Worm (Caenorhabditis elegans) whole organism, L2 larva: ENCODE results near the gene cwp-1.

Experiments
- C34F6.9 ChIP-seq: fragments of 150-350 bp; optimal IDR thresholded peaks from 2 replicates; lab custom pipeline; 2014; ENCODE audit warnings: missing biosample characterization, missing genetic modification characterization
- F13H6.1 ChIP-seq: sonication (generic microtip); optimal IDR thresholded peaks from 2 replicates; lab custom pipeline; 2016; ENCODE audit warnings: missing genetic modification characterization, missing compliant biosample characterization
- R02D3.7 ChIP-seq: fragments of 150-350 bp; optimal IDR thresholded peaks from 2 replicates; lab custom pipeline; 2014; ENCODE audit warnings: missing biosample characterization, missing genetic modification characterization
- Y55F3AM.14 ChIP-seq: fragments of 200-800 bp; sonication (Bioruptor generic); optimal IDR thresholded peaks from 2 replicates; lab custom pipeline; 2018; ENCODE audit warnings: mild to moderate bottlenecking, missing genetic modification characterization, missing compliant biosample characterization
- ZK546.5 ChIP-seq: sonication (generic microtip); optimal IDR thresholded peaks from 2 replicates; lab custom pipeline; 2017; ENCODE audit warnings: missing biosample characterization, missing genetic modification characterization
- alr-1 ChIP-seq: fragments of 150-350 bp; optimal IDR thresholded peaks from 2 replicates; lab custom pipeline; 2014; ENCODE audit warnings: missing biosample characterization, missing genetic modification characterization
- aly-2 ChIP-seq: fragments of 150-350 bp; optimal IDR thresholded peaks from 2 replicates; lab custom pipeline; 2014; ENCODE audit warnings: missing biosample characterization, missing genetic modification characterization
- ama-1 ChIP-seq: fragments of 150-350 bp; optimal IDR thresholded peaks from 2 replicates; lab custom pipeline; 2018; ENCODE audit warnings: inconsistent platforms
- blmp-1 ChIP-seq: sonication (generic microtip); optimal IDR thresholded peaks from 2 replicates; lab custom pipeline; 2017; ENCODE audit warnings: missing genetic modification characterization, mild to moderate bottlenecking, missing compliant biosample characterization, antibody characterized with exemption, moderate library complexity; ENCODE audit not compliant: insufficient read depth
- ceh-16 ChIP-seq: fragments of 150-350 bp; optimal IDR thresholded peaks from 2 replicates; lab custom pipeline; 2014; ENCODE audit warnings: missing biosample characterization, missing genetic modification characterization
- ceh-82 ChIP-seq: fragments of 150-350 bp; optimal IDR thresholded peaks from 2 replicates; lab custom pipeline; 2014; ENCODE audit warnings: missing biosample characterization, missing genetic modification characterization
- crh-2 ChIP-seq: sonication (generic microtip); optimal IDR thresholded peaks from 2 replicates; lab custom pipeline; 2017; ENCODE audit warnings: missing biosample characterization, missing genetic modification characterization
- dmd-4 ChIP-seq: sonication (generic microtip); optimal IDR thresholded peaks from 2 replicates; lab custom pipeline; 2017; ENCODE audit warnings: missing biosample characterization, missing genetic modification characterization
- egl-27 ChIP-seq: sonication (generic microtip); optimal IDR thresholded peaks from 3 replicates; lab custom pipeline; 2017; ENCODE audit warnings: missing biosample characterization, missing genetic modification reagents, missing genetic modification characterization
- elt-1 ChIP-seq: fragments of 150-350 bp; optimal IDR thresholded peaks from 2 replicates; lab custom pipeline; 2014; ENCODE audit warnings: missing biosample characterization, missing genetic modification characterization
- elt-3 ChIP-seq: sonication (generic microtip); optimal IDR thresholded peaks from 2 replicates; lab custom pipeline; 2017; ENCODE audit warnings: missing biosample characterization, missing genetic modification characterization
- fos-1 ChIP-seq: fragments of 150-350 bp; optimal IDR thresholded peaks from 2 replicates; lab custom pipeline; 2014; ENCODE audit warnings: missing biosample characterization, missing genetic modification characterization
- gmeb-1 ChIP-seq: fragments of 150-350 bp; optimal IDR thresholded peaks from 2 replicates; lab custom pipeline; 2014; ENCODE audit warnings: missing biosample characterization, missing genetic modification characterization
- lin-11 ChIP-seq: fragments of 150-350 bp; sonication (generic microtip); optimal IDR thresholded peaks from 2 replicates; lab custom pipeline; 2014; ENCODE audit warnings: missing biosample characterization, missing genetic modification characterization, inconsistent platforms, mixed read lengths
- lin-13 ChIP-seq: fragments of 150-350 bp; optimal IDR thresholded peaks from 2 replicates; lab custom pipeline; 2014; ENCODE audit warnings: missing biosample characterization, missing genetic modification reagents, missing genetic modification characterization
- lin-39 ChIP-seq: fragments of 150-350 bp; optimal IDR thresholded peaks from 2 replicates; lab custom pipeline; 2014; ENCODE audit warnings: missing biosample characterization, missing genetic modification reagents, missing genetic modification characterization
- lsy-2 ChIP-seq, 2 experiments: fragments of 150-350 bp in 1 of 2; sonication (generic microtip) in 1 of 2; optimal IDR thresholded peaks; 2 replicates each; lab custom pipeline; 2014 to 2017; ENCODE audit warnings: missing biosample characterization in 2 of 2, missing genetic modification characterization in 2 of 2
- mab-5 ChIP-seq: fragments of 150-350 bp; optimal IDR thresholded peaks from 2 replicates; lab custom pipeline; 2014; ENCODE audit warnings: missing biosample characterization, missing genetic modification characterization
- mbf-1 ChIP-seq: sonication (generic microtip); optimal IDR thresholded peaks from 2 replicates; lab custom pipeline; 2017; ENCODE audit warnings: missing biosample characterization, missing genetic modification characterization
- mdl-1 ChIP-seq, 2 experiments: fragments of 150-350 bp in 1 of 2; sonication (generic microtip) in 1 of 2; optimal IDR thresholded peaks; 2 replicates each; lab custom pipeline; 2017; ENCODE audit warnings: missing biosample characterization in 2 of 2, missing genetic modification characterization in 2 of 2
- nhr-10 ChIP-seq: sonication (generic microtip); optimal IDR thresholded peaks from 2 replicates; lab custom pipeline; 2017; ENCODE audit warnings: missing biosample characterization, missing genetic modification characterization
- nhr-11 ChIP-seq: fragments of 150-350 bp; optimal IDR thresholded peaks from 2 replicates; lab custom pipeline; 2014; ENCODE audit warnings: missing biosample characterization, missing genetic modification characterization
- nhr-12 ChIP-seq: fragments of 150-350 bp; optimal IDR thresholded peaks from 2 replicates; lab custom pipeline; 2014; ENCODE audit warnings: missing biosample characterization, missing genetic modification characterization
- nhr-129 ChIP-seq: fragments of 150-350 bp; optimal IDR thresholded peaks from 2 replicates; lab custom pipeline; 2014; ENCODE audit warnings: missing biosample characterization, missing genetic modification characterization
- nhr-21 ChIP-seq: fragments of 150-350 bp; optimal IDR thresholded peaks from 2 replicates; lab custom pipeline; 2014; ENCODE audit warnings: missing biosample characterization, missing genetic modification characterization
- nhr-23 ChIP-seq: fragments of 150-350 bp; optimal IDR thresholded peaks from 2 replicates; lab custom pipeline; 2014; ENCODE audit warnings: missing biosample characterization, missing genetic modification reagents, missing genetic modification characterization
- nhr-237 ChIP-seq: fragments of 150-350 bp; optimal IDR thresholded peaks from 2 replicates; lab custom pipeline; 2014; ENCODE audit warnings: missing biosample characterization, missing genetic modification characterization
- nhr-25 ChIP-seq: fragments of 150-350 bp; sonication (generic microtip); optimal IDR thresholded peaks from 3 replicates; lab custom pipeline; 2014; ENCODE audit warnings: missing biosample characterization, missing genetic modification characterization
- nhr-6 ChIP-seq: fragments of 150-350 bp; optimal IDR thresholded peaks from 2 replicates; lab custom pipeline; 2014; ENCODE audit warnings: missing biosample characterization, missing genetic modification characterization
- nhr-77 ChIP-seq: fragments of 150-350 bp; optimal IDR thresholded peaks from 2 replicates; lab custom pipeline; 2014; ENCODE audit warnings: missing biosample characterization, missing genetic modification characterization
- peb-1 ChIP-seq: fragments of 150-350 bp; optimal IDR thresholded peaks from 2 replicates; lab custom pipeline; 2014; ENCODE audit warnings: missing biosample characterization, missing genetic modification characterization
- sem-4 ChIP-seq: fragments of 150-350 bp; optimal IDR thresholded peaks from 2 replicates; lab custom pipeline; 2014; ENCODE audit warnings: missing biosample characterization, missing genetic modification reagents, missing genetic modification characterization
- skn-1 ChIP-seq: sonication (generic microtip); optimal IDR thresholded peaks from 2 replicates; lab custom pipeline; 2017; ENCODE audit warnings: missing biosample characterization, missing genetic modification characterization
- sma-3 ChIP-seq: sonication (generic microtip); optimal IDR thresholded peaks from 2 replicates; lab custom pipeline; 2016; ENCODE audit warnings: missing genetic modification reagents, missing genetic modification characterization, missing compliant biosample characterization
- sma-9 ChIP-seq, 2 experiments: fragments of 150-350 bp in 1 of 2; sonication (generic microtip) in 1 of 2; optimal IDR thresholded peaks; 2 replicates each; lab custom pipeline; 2014 to 2016; ENCODE audit warnings: missing genetic modification characterization in 2 of 2, mild to moderate bottlenecking in 1 of 2, missing biosample characterization in 1 of 2, missing compliant biosample characterization in 1 of 2, missing genetic modification reagents in 1 of 2, moderate library complexity in 1 of 2
- snpc-4 ChIP-seq: fragments of 150-350 bp; optimal IDR thresholded peaks from 2 replicates; lab custom pipeline; 2014; ENCODE audit warnings: missing biosample characterization, missing genetic modification characterization
- unc-39 ChIP-seq: fragments of 150-350 bp; optimal IDR thresholded peaks from 2 replicates; lab custom pipeline; 2014; ENCODE audit warnings: missing biosample characterization, missing genetic modification characterization
- unc-55 ChIP-seq: fragments of 150-350 bp; sonication (generic microtip); optimal IDR thresholded peaks from 3 replicates; lab custom pipeline; 2014; ENCODE audit warnings: missing biosample characterization, missing genetic modification reagents, missing genetic modification characterization
- unc-62 ChIP-seq: fragments of 150-350 bp; optimal IDR thresholded peaks from 2 replicates; lab custom pipeline; 2014; ENCODE audit warnings: missing biosample characterization, missing genetic modification reagents, missing genetic modification characterization
- zag-1 ChIP-seq: fragments of 150-350 bp; optimal IDR thresholded peaks from 2 replicates; lab custom pipeline; 2014; ENCODE audit warnings: missing biosample characterization, missing genetic modification characterization
- ztf-1 ChIP-seq: fragments of 200-800 bp; sonication (Bioruptor generic); conservative IDR thresholded peaks from 2 replicates; pipeline ENCODE4 v1.3.6; 2022; ENCODE audit warnings: missing genetic modification characterization, missing compliant biosample characterization
- ztf-11 ChIP-seq: sonication (generic microtip); optimal IDR thresholded peaks from 2 replicates; lab custom pipeline; 2017; ENCODE audit warnings: missing biosample characterization, missing genetic modification characterization
- ztf-4 ChIP-seq: fragments of 150-350 bp; optimal IDR thresholded peaks from 2 replicates; lab custom pipeline; 2014; ENCODE audit warnings: missing biosample characterization, missing genetic modification characterization

Gene cwp-1

DNA sequence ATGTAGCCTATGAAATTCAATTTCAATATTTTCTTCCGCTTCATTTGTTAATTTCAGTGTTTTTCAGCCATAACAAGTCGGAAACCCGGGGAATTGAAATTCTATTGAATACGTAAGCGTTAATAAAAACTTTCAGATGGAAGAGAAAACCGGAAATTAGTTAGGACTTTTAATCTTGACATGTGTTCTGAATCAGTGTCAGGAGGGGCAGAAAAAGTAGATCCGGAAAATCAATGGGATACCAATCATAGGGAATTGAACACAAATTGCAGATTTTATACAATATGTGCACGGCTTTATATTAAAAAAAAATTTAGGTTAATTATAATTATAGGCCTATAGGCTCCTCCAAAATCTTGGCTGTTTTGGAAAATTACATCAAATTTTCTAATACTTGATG lies 23.3 kb upstream of the cwp-1 start:
- TF ChIP-seq zag-1 (tag; lab: Kevin White, UChicago) = no peak
- no peak for TF ChIP-seq ceh-82 (tag; lab: Kevin White, UChicago)
- TF ChIP-seq unc-62 (GFP tag; lab: Kevin White, UChicago) = no peak
- TF ChIP-seq nhr-129 = no peak
- TF ChIP-seq nhr-12 (tag; lab: Kevin White, UChicago) = no peak
- TF ChIP-seq Y55F3AM.14 (GFP tag; lab: Kevin White, UChicago) = no peak
- no peak for TF ChIP-seq R02D3.7 (tag; lab: Kevin White, UChicago)
- no peak for TF ChIP-seq crh-2 (tag; lab: Kevin White, UChicago)
- no peak for TF ChIP-seq ztf-11 (tag; lab: Kevin White, UChicago)
- TF ChIP-seq nhr-23 = no peak
- TF ChIP-seq ama-1 (lab: Kevin White, UChicago) = no peak
- TF ChIP-seq nhr-10 (tag; lab: Kevin White, UChicago) = no peak
- no peak for TF ChIP-seq nhr-237 (tag; lab: Kevin White, UChicago)
- TF ChIP-seq alr-1 (tag; lab: Kevin White, UChicago) = no peak
- no peak for TF ChIP-seq lin-13 (GFP tag; lab: Kevin White, UChicago)
- TF ChIP-seq sem-4 = no peak

- TF ChIP-seq nhr-21 (tag; lab: Kevin White, UChicago) (no peak), nhr-237 (tag; lab: Kevin White, UChicago) (no peak), Y55F3AM.14 (GFP tag; lab: Kevin White, UChicago) (no peak), ztf-1 (GFP tag; lab: Robert Waterston, UW) (no peak), nhr-129 (peak; percentile 97), nhr-12 (tag; lab: Kevin White, UChicago) (no peak), sem-4 (no peak), elt-3 (tag; lab: Kevin White, UChicago) (no peak), mbf-1 (tag; lab: Kevin White, UChicago) (no peak), nhr-11 (tag; lab: Kevin White, UChicago) (no peak), blmp-1 (tag; lab: Kevin White, UChicago) (no peak), egl-27 (tag; lab: Kevin White, UChicago) (no peak), F13H6.1 (tag; lab: Kevin White, UChicago) (peak; percentile 65), lin-39 (tag; lab: Kevin White, UChicago) (no peak), dmd-4 (tag; lab: Kevin White, UChicago) (no peak), zag-1 (tag; lab: Kevin White, UChicago) (no peak), ztf-4 (tag; lab: Kevin White, UChicago) (no peak), ZK546.5 (tag; lab: Kevin White, UChicago) (no peak), nhr-23 (no peak), ceh-16 (no peak), elt-1 (tag; lab: Kevin White, UChicago) (no peak), mab-5 (tag; lab: Kevin White, UChicago) (no peak), nhr-25 (tag; lab: Kevin White, UChicago) (peak; percentile 22), R02D3.7 (tag; lab: Kevin White, UChicago) (no peak), nhr-10 (tag; lab: Kevin White, UChicago) (no peak), nhr-77 (tag; lab: Kevin White, UChicago) (no peak), unc-39 (tag; lab: Kevin White, UChicago) (no peak), lin-11 (no peak), C34F6.9 (tag; lab: Kevin White, UChicago) (no peak), alr-1 (tag; lab: Kevin White, UChicago) (no peak), unc-55 (GFP tag; lab: Kevin White, UChicago) (no peak), skn-1 (no peak), sma-9 (GFP tag; optimal IDR thresholded peaks at IDR 0.05; lab: Kevin White, UChicago) (peak; percentile 67), sma-9 (tag; optimal IDR thresholded peaks at IDR 0.05; lab: Kevin White, UChicago) (no peak), mdl-1 (tag; optimal IDR thresholded peaks at IDR 0.05; lab: Kevin White, UChicago) (no peak), ama-1 (lab: Kevin White, UChicago) (no peak), ztf-11 (tag; lab: Kevin White, UChicago) (no peak), snpc-4 (tag; lab: Kevin White, UChicago) (no peak), lsy-2 (tag; optimal IDR thresholded peaks at IDR 0.05; lab: Kevin White, UChicago) (peak in 1 of 2 experiments; percentile 49), peb-1 (no peak), aly-2 (tag; lab: Kevin White, UChicago) (no peak), fos-1 (tag; lab: Kevin White, UChicago) (peak; percentile 40), nhr-6 (tag; lab: Kevin White, UChicago) (no peak), lin-13 (GFP tag; lab: Kevin White, UChicago) (no peak), ceh-82 (tag; lab: Kevin White, UChicago) (no peak), gmeb-1 (no peak), sma-3 (GFP tag; lab: Kevin White, UChicago) (no peak), unc-62 (GFP tag; lab: Kevin White, UChicago) (no peak), crh-2 (tag; lab: Kevin White, UChicago) (peak; percentile 49)
- TF ChIP-seq, all 48 proteins: peak for 7
Measured at ce11 chrV:4862737-4863136, 21.7 kb upstream of the cwp-1 start, which contains the start of gene C37H5.13. Gene C37H5.13, minus strand, starts transcription at chrV:4862965.
